Fruit fly (Drosophila melanogaster) whole organism, prepupa: Measurements from ENCODE around the gene RpL34a.

Source experiments
- CG10669 ChIP-seq: fragments of 200-800 bp; sonication (Bioruptor generic); optimal IDR thresholded peaks from 3 replicates; lab custom pipeline; 2018; ENCODE audit warnings: missing biosample characterization, mild to moderate bottlenecking, missing genetic modification characterization, moderate library complexity
- CG11294 ChIP-seq: fragments of 200-800 bp; sonication (Bioruptor generic); IDR thresholded peaks from 2 replicates; pipeline ENCODE4 v1.3.6; 2022; ENCODE audit warnings: missing biosample characterization, missing genetic modification characterization
- CG15336 ChIP-seq: fragments of 200-800 bp; sonication (Bioruptor generic); IDR thresholded peaks from 2 replicates; pipeline ENCODE4 v1.3.6; 2022; ENCODE audit warnings: missing biosample characterization, missing genetic modification characterization
- CG1621 ChIP-seq: fragments of 200-800 bp; sonication (Bioruptor generic); optimal IDR thresholded peaks from 3 replicates; lab custom pipeline; 2018; ENCODE audit warnings: missing biosample characterization, mild to moderate bottlenecking, missing genetic modification characterization
- CG3032 ChIP-seq: fragments of 200-800 bp; optimal IDR thresholded peaks from 2 replicates; lab custom pipeline; 2019; ENCODE audit warnings: missing biosample characterization, mild to moderate bottlenecking, missing genetic modification characterization, moderate library complexity
- CG31627 ChIP-seq: fragments of 200-800 bp; sonication (Bioruptor generic); optimal IDR thresholded peaks from 3 replicates; lab custom pipeline; 2016; ENCODE audit warnings: missing biosample characterization, missing genetic modification characterization
- CG34406 ChIP-seq: fragments of 200-800 bp; sonication (Bioruptor generic); optimal IDR thresholded peaks from 3 replicates; lab custom pipeline; 2016; ENCODE audit warnings: missing biosample characterization, missing genetic modification characterization
- CG3919 ChIP-seq: fragments of 200-800 bp; sonication (Bioruptor generic); optimal IDR thresholded peaks from 3 replicates; lab custom pipeline; 2016; ENCODE audit warnings: missing biosample characterization, missing genetic modification characterization
- CG4318 ChIP-seq: fragments of 200-800 bp; sonication (Bioruptor generic); optimal IDR thresholded peaks from 3 replicates; lab custom pipeline; 2017; ENCODE audit warnings: missing biosample characterization, mild to moderate bottlenecking, missing genetic modification characterization
- CG6276 ChIP-seq: fragments of 200-800 bp; sonication (Bioruptor generic); optimal IDR thresholded peaks from 2 replicates; lab custom pipeline; 2017; ENCODE audit warnings: missing biosample characterization, mild to moderate bottlenecking, missing genetic modification characterization
- CG6792 ChIP-seq: fragments of 200-800 bp; sonication (Bioruptor generic); optimal IDR thresholded peaks from 3 replicates; lab custom pipeline; 2016; ENCODE audit warnings: missing biosample characterization, missing genetic modification characterization
- CG6808 ChIP-seq: fragments of 200-800 bp; sonication (Bioruptor generic); optimal IDR thresholded peaks from 3 replicates; lab custom pipeline; 2017; ENCODE audit warnings: missing biosample characterization, missing genetic modification characterization, mild to moderate bottlenecking, moderate library complexity, missing genetic modification reagents
- CG6854 ChIP-seq: fragments of 200-800 bp; sonication (Bioruptor generic); optimal IDR thresholded peaks from 2 replicates; lab custom pipeline; 2017; ENCODE audit warnings: missing biosample characterization, mild to moderate bottlenecking, missing genetic modification characterization
- CG8632 ChIP-seq: fragments of 200-800 bp; sonication (Bioruptor generic); optimal IDR thresholded peaks from 3 replicates; lab custom pipeline; 2016; ENCODE audit warnings: missing biosample characterization, missing genetic modification characterization
- Eip78C ChIP-seq: fragments of 200-800 bp; sonication (Bioruptor generic); peaks from one replicate; lab custom pipeline; 2016; ENCODE audit warnings: missing biosample characterization, missing genetic modification characterization
- Eip93F ChIP-seq: fragments of 200-800 bp; sonication (Bioruptor generic); optimal IDR thresholded peaks from 2 replicates; lab custom pipeline; 2016; ENCODE audit warnings: missing biosample characterization, mild to moderate bottlenecking, missing genetic modification characterization
- Ets21C ChIP-seq: fragments of 200-800 bp; sonication (Bioruptor generic); optimal IDR thresholded peaks from 3 replicates; lab custom pipeline; 2016; ENCODE audit warnings: missing biosample characterization, missing genetic modification characterization
- Gug ChIP-seq: fragments of 200-800 bp; sonication (Bioruptor generic); IDR thresholded peaks from 2 replicates; pipeline ENCODE4 v1.3.6; 2022; ENCODE audit warnings: missing biosample characterization, missing genetic modification characterization
- Hr4 ChIP-seq: fragments of 200-800 bp; sonication (Bioruptor generic); optimal IDR thresholded peaks from 3 replicates; lab custom pipeline; 2016; ENCODE audit warnings: missing biosample characterization, missing genetic modification characterization
- Met ChIP-seq: fragments of 200-800 bp; sonication (Bioruptor generic); optimal IDR thresholded peaks from 3 replicates; lab custom pipeline; 2016; ENCODE audit warnings: missing biosample characterization, missing genetic modification characterization
- OdsH ChIP-seq: fragments of 200-800 bp; sonication (Bioruptor generic); optimal IDR thresholded peaks from 3 replicates; lab custom pipeline; 2016; ENCODE audit warnings: missing biosample characterization, missing genetic modification characterization
- Smox ChIP-seq: fragments of 200-800 bp; sonication (Bioruptor generic); optimal IDR thresholded peaks from 3 replicates; lab custom pipeline; 2016; ENCODE audit warnings: missing biosample characterization, missing genetic modification characterization
- Sox102F ChIP-seq: fragments of 200-800 bp; sonication (Bioruptor generic); optimal IDR thresholded peaks from 2 replicates; lab custom pipeline; 2016; ENCODE audit warnings: missing biosample characterization, mild to moderate bottlenecking, missing genetic modification characterization
- Sox14 ChIP-seq: fragments of 200-800 bp; sonication (Bioruptor generic); optimal IDR thresholded peaks from 3 replicates; lab custom pipeline; 2016; ENCODE audit warnings: missing biosample characterization, missing genetic modification characterization
- Sox15 ChIP-seq: fragments of 200-800 bp; sonication (Bioruptor generic); optimal IDR thresholded peaks from 3 replicates; lab custom pipeline; 2016; ENCODE audit warnings: missing biosample characterization, missing genetic modification characterization
- achi ChIP-seq: fragments of 200-800 bp; sonication (Bioruptor generic); optimal IDR thresholded peaks from 3 replicates; lab custom pipeline; 2016; ENCODE audit warnings: missing biosample characterization, missing genetic modification characterization
- cyc ChIP-seq: fragments of 200-800 bp; sonication (Bioruptor generic); optimal IDR thresholded peaks from 3 replicates; lab custom pipeline; 2016; ENCODE audit warnings: missing biosample characterization, missing genetic modification characterization
- dac ChIP-seq: fragments of 200-800 bp; sonication (Bioruptor generic); optimal IDR thresholded peaks from 2 replicates; lab custom pipeline; 2017; ENCODE audit warnings: missing biosample characterization, mild to moderate bottlenecking, missing genetic modification characterization
- dsx ChIP-seq: fragments of 200-800 bp; optimal IDR thresholded peaks from 3 replicates; lab custom pipeline; 2019; ENCODE audit warnings: missing biosample characterization, mild to moderate bottlenecking, missing genetic modification characterization, moderate library complexity; ENCODE audit not compliant: poor library complexity, severe bottlenecking
- fd59A ChIP-seq: fragments of 200-800 bp; sonication (Bioruptor generic); optimal IDR thresholded peaks from 2 replicates; lab custom pipeline; 2017; ENCODE audit warnings: missing biosample characterization, mild to moderate bottlenecking, missing genetic modification characterization, missing genetic modification reagents
- fd85E ChIP-seq: fragments of 200-800 bp; sonication (Bioruptor generic); optimal IDR thresholded peaks from 3 replicates; lab custom pipeline; 2016; ENCODE audit warnings: missing biosample characterization, missing genetic modification characterization
- fkh ChIP-seq: fragments of 200-800 bp; sonication (Bioruptor generic); optimal IDR thresholded peaks from 3 replicates; lab custom pipeline; 2017; ENCODE audit warnings: missing biosample characterization, mild to moderate bottlenecking, missing genetic modification characterization, moderate library complexity
- lz ChIP-seq: fragments of 200-800 bp; sonication (Bioruptor generic); optimal IDR thresholded peaks from 3 replicates; lab custom pipeline; 2016; ENCODE audit warnings: missing biosample characterization, missing genetic modification characterization
- net ChIP-seq: fragments of 200-800 bp; sonication (Bioruptor generic); optimal IDR thresholded peaks from 3 replicates; lab custom pipeline; 2016; ENCODE audit warnings: missing biosample characterization, missing genetic modification characterization
- pdm3 ChIP-seq: fragments of 200-800 bp; sonication (Bioruptor generic); optimal IDR thresholded peaks from 3 replicates; lab custom pipeline; 2016; ENCODE audit warnings: missing biosample characterization, missing genetic modification characterization
- salr ChIP-seq, 2 experiments: fragments of 200-800 bp; sonication (Bioruptor generic); optimal IDR thresholded peaks; 3 replicates each; lab custom pipeline; 2016 to 2018; ENCODE audit warnings: missing biosample characterization in 2 of 2, missing genetic modification characterization in 2 of 2, mild to moderate bottlenecking in 1 of 2
- spab ChIP-seq: fragments of 200-800 bp; sonication (Bioruptor generic); optimal IDR thresholded peaks from 2 replicates; lab custom pipeline; 2017; ENCODE audit warnings: missing biosample characterization, mild to moderate bottlenecking, missing genetic modification characterization, missing genetic modification reagents
- ss ChIP-seq, 2 experiments: fragments of 200-800 bp; sonication (Bioruptor generic); optimal IDR thresholded peaks; 2 replicates in 1 of 2; 3 replicates in 1 of 2; lab custom pipeline; 2017 to 2018; ENCODE audit warnings: mild to moderate bottlenecking in 2 of 2, missing biosample characterization in 2 of 2, missing genetic modification characterization in 2 of 2, moderate library complexity in 1 of 2
- svp ChIP-seq: fragments of 200-800 bp; sonication (Bioruptor generic); peaks from one replicate; lab custom pipeline; 2016; ENCODE audit warnings: missing biosample characterization, missing genetic modification characterization
- topi ChIP-seq: fragments of 200-800 bp; sonication (Bioruptor generic); optimal IDR thresholded peaks from 3 replicates; lab custom pipeline; 2016; ENCODE audit warnings: missing biosample characterization, missing genetic modification characterization
- vri ChIP-seq: fragments of 200-800 bp; sonication (Bioruptor generic); optimal IDR thresholded peaks from 3 replicates; lab custom pipeline; 2016; ENCODE audit warnings: missing biosample characterization, mild to moderate bottlenecking, missing genetic modification characterization

The RpL34a gene

DNA sequence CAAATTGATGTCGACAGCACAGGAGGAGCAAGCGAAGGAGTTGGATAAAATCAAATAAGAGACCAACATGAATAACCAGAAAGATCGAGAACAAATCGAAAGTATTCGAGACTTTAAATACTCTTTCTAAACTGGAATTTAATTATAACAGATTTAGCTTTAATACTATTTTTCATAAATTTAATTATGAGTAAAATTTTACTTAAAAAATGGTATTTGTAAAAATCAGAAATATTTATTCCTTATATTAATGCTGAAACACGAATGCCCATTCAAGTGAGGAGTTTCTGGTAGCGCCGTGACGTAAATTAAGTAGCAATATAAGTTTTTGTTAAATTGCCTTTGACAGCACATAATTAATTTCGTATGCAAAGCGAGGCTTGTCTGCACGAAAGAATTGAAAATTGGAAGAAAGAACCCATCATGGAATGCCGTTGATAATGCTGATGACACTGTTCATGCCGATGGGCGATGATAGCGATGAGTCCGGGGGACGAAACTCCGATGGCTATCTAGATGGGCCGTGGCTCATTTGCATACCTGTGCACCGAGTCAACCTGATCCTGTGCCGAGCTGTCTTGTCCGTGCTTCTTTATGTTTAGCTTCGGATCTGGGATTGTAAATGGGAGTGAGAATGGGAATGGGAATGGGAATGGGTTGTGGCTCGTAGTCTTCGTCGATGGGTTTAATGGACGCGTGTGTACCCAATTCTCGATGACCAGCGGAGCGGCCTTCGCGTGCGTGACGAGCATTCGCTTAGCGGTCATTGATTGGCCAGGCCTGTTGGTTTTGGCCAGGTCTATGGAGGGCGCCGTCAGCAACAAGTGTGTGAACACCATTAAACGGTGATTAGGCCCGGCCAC lies 46.0 kb downstream of the RpL34a start (continued):
- TF ChIP-seq cyc (peak; percentile 7), fd85E (GFP tag; lab: Kevin White, UChicago) (no peak), CG10669 (peak; percentile 52), Sox15 (no peak), Hr4 (GFP tag; lab: Kevin White, UChicago) (peak; percentile 6), Gug (0 out of 2 replicates have a peak, but pooled peaks have one; percentile 11), salr (GFP tag; optimal IDR thresholded peaks at IDR 0.05; lab: Kevin White, UChicago) (no peak), CG6854 (GFP tag; lab: Kevin White, UChicago) (no peak), CG4318 (peak; percentile 5), vri (GFP tag; lab: Kevin White, UChicago) (no peak)

DNA sequence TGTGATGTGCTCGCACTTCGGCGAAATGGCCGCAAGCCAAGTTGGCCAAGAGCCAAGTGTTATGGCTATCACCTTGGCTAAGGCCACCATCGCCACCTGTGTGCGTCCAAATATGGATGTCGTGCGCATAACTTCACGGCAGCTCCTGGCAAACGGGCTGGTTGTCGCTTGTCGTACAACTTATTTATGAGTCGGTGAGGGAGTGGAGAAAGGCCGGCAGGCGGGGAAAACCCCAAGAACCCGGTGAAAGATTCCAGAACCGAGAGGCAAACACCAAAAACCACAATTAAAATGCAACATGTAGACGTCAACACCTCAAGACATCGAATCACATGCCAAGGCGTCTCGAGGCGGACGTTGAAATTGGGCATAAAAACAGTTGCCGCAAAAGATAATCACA lies 46.8 kb downstream of the RpL34a start:
- TF ChIP-seq Eip93F (GFP tag; lab: Kevin White, UChicago) (no peak), dsx (GFP tag; lab: Kevin White, UChicago) (no peak), CG3032 (tag; lab: Kevin White, UChicago) (no peak), spab (GFP tag; lab: Kevin White, UChicago) (no peak), lz (GFP tag; lab: Kevin White, UChicago) (no peak), CG1621 (tag; lab: Kevin White, UChicago) (no peak), CG31627 (GFP tag; lab: Kevin White, UChicago) (no peak), svp (peak; percentile 36)
- TF ChIP-seq, all 60 proteins: peak for 1

DNA sequence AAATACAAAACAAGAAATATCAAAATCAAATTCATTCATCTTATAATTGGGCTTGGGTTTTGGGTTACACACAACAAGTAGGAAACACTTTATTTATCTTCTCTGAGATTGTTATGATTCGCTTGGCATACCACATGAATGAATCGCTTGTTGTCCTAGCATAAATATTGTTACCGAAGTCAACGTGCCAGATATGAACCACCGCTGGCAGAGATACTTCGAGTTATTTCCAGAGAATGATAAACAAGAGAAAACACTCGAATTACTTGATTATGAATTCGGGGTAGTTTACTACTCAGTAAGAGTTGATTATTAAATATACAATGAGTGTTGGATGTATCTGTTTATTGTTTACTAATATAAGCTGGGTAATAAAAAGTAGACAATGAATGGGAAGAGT lies 47.5 kb downstream of the RpL34a start:
- TF ChIP-seq spab (GFP tag; lab: Kevin White, UChicago) (no peak), topi (GFP tag; lab: Kevin White, UChicago) (no peak), Hr4 (GFP tag; lab: Kevin White, UChicago) (no peak), CG31627 (GFP tag; lab: Kevin White, UChicago) (no peak), svp (peak; percentile 32), CG15336 (GFP tag; lab: Robert Waterston, UW) (no peak), CG3032 (tag; lab: Kevin White, UChicago) (no peak), lz (GFP tag; lab: Kevin White, UChicago) (no peak), CG10669 (no peak), Eip78C (peak; percentile 60), fkh (peak; percentile 94), CG3919 (GFP tag; lab: Kevin White, UChicago) (no peak), CG11294 (GFP tag; lab: Robert Waterston, UW) (no peak), CG6276 (GFP tag; lab: Kevin White, UChicago) (no peak), Smox (GFP tag; lab: Kevin White, UChicago) (no peak), Met (GFP tag; lab: Kevin White, UChicago) (no peak), Ets21C (no peak), fd59A (GFP tag; lab: Kevin White, UChicago) (no peak), dac (GFP tag; lab: Kevin White, UChicago) (no peak), CG4318 (no peak)

DNA sequence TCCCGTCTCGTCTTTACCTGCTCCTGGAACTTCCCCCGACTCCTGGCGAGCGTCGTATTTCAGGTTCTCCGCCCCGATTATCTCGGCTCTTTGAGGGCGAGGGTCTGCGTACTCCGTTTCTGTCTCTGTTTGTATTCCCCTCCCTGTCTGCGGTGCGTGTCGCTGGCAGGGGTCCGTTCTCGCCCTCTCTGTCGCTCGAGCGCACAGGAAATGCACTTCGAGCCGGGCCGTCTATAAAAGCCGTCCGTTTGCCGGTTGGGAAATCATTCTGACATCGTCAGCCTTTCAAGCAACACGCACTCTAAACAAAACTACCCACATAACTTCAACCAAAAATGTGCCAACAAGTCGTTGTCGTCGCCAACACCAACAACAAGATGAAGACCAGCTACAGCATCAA lies 48.4 kb downstream of the RpL34a start:
- no peak for TF ChIP-seq topi (GFP tag; lab: Kevin White, UChicago)
- TF ChIP-seq cyc, result no peak
- TF ChIP-seq OdsH, result no peak
- no peak for TF ChIP-seq spab (GFP tag; lab: Kevin White, UChicago)
- peak; percentile 17 for TF ChIP-seq dsx (GFP tag; lab: Kevin White, UChicago)
- no peak for TF ChIP-seq CG34406 (GFP tag; lab: Kevin White, UChicago)
- peak; percentile 13 for TF ChIP-seq net (GFP tag; lab: Kevin White, UChicago)
- no peak for TF ChIP-seq Sox14 (GFP tag; lab: Kevin White, UChicago)
- no peak for TF ChIP-seq Sox15
- TF ChIP-seq Ets21C, result no peak
- no peak for TF ChIP-seq CG3919 (GFP tag; lab: Kevin White, UChicago)
- TF ChIP-seq CG6808 (GFP tag; lab: Kevin White, UChicago), result peak; percentile 25
- TF ChIP-seq vri (GFP tag; lab: Kevin White, UChicago), result peak; percentile 19
- peak; percentile 27 for TF ChIP-seq CG1621 (tag; lab: Kevin White, UChicago)
- no peak for TF ChIP-seq CG6792 (GFP tag; lab: Kevin White, UChicago)
- TF ChIP-seq achi (GFP tag; lab: Kevin White, UChicago), result no peak
- peak; percentile 44 for TF ChIP-seq svp
- peak; percentile 37 for TF ChIP-seq fkh
- no peak for TF ChIP-seq pdm3 (GFP tag; lab: Kevin White, UChicago)
- peak; percentile 36 to 86 for TF ChIP-seq ss (GFP tag; optimal IDR thresholded peaks at IDR 0.05; lab: Kevin White, UChicago)
- no peak for TF ChIP-seq fd59A (GFP tag; lab: Kevin White, UChicago)
- TF ChIP-seq Smox (GFP tag; lab: Kevin White, UChicago), result no peak
- TF ChIP-seq Sox102F (GFP tag; lab: Kevin White, UChicago), result peak; percentile 33
- no peak for TF ChIP-seq fd85E (GFP tag; lab: Kevin White, UChicago)
- TF ChIP-seq CG8632 (GFP tag; lab: Kevin White, UChicago), result no peak
- no peak for TF ChIP-seq CG3032 (tag; lab: Kevin White, UChicago)
- TF ChIP-seq dac (GFP tag; lab: Kevin White, UChicago), result no peak
- TF ChIP-seq CG10669, result no peak
